Worm (Caenorhabditis elegans) whole organism, mixed stage, embryonic: ENCODE measurements around the gene B0228.8.

Experiments
- mep-1 ChIP-seq: fragments of 150-350 bp; optimal IDR thresholded peaks from 2 replicates; lab custom pipeline; 2017; ENCODE audit warnings: missing biosample characterization, missing genetic modification reagents, missing genetic modification characterization, inconsistent platforms
- nhr-12 ChIP-seq: fragments of 150-350 bp; optimal IDR thresholded peaks from 2 replicates; lab custom pipeline; 2014; ENCODE audit warnings: missing biosample characterization, missing genetic modification characterization

- TF ChIP-seq mep-1 (tag; lab: Kevin White, UChicago) (no peak), nhr-12 (tag; lab: Kevin White, UChicago) (no peak)
Observed at ce11 chrII:7719039-7719438, 42.3 kb downstream of the B0228.8 start.
